Worm (Caenorhabditis elegans) whole organism, early embryonic: ENCODE measurements around the gene xbx-3.
"Not testable (repeated sequence)": the region's sequence is repeated elsewhere in the genome, so short reads cannot be mapped to it uniquely, and the experiment has no call there.

Source experiments
- B0310.2 ChIP-seq: sonication (generic microtip); optimal IDR thresholded peaks from 2 replicates; lab custom pipeline; 2016; ENCODE audit warnings: mild to moderate bottlenecking, missing genetic modification characterization, missing compliant biosample characterization
- F13C5.2 ChIP-seq: sonication (generic microtip); optimal IDR thresholded peaks from 2 replicates; lab custom pipeline; 2017; ENCODE audit warnings: mild to moderate bottlenecking, missing genetic modification characterization, inconsistent platforms, missing compliant biosample characterization
- aly-1 ChIP-seq: sonication (generic microtip); optimal IDR thresholded peaks from 2 replicates; lab custom pipeline; 2016; ENCODE audit warnings: missing genetic modification characterization, missing compliant biosample characterization
- ama-1 ChIP-seq: fragments of 150-350 bp; optimal IDR thresholded peaks from 2 replicates; lab custom pipeline; 2014
- ceh-13 ChIP-seq: fragments of 200-800 bp; sonication (Bioruptor generic); optimal IDR thresholded peaks from 2 replicates; lab custom pipeline; 2018; ENCODE audit warnings: mild to moderate bottlenecking, missing genetic modification characterization, missing compliant biosample characterization
- ceh-36 ChIP-seq: sonication (generic microtip); optimal IDR thresholded peaks from 2 replicates; lab custom pipeline; 2016; ENCODE audit warnings: missing genetic modification characterization, inconsistent platforms, missing compliant biosample characterization
- ets-7 ChIP-seq: sonication (generic microtip); optimal IDR thresholded peaks from 2 replicates; lab custom pipeline; 2016; ENCODE audit warnings: missing genotype, missing genetic modification characterization, missing compliant biosample characterization
- flt-1 ChIP-seq: fragments of 200-800 bp; sonication (Bioruptor generic); IDR thresholded peaks from 2 replicates; pipeline ENCODE4 v1.3.6; 2022; ENCODE audit warnings: missing genetic modification characterization, missing compliant biosample characterization
- hmbx-1 ChIP-seq: sonication (generic microtip); optimal IDR thresholded peaks from 2 replicates; lab custom pipeline; 2016; ENCODE audit warnings: mild to moderate bottlenecking, missing genetic modification characterization, missing compliant biosample characterization
- hmg-4 ChIP-seq: fragments of 200-800 bp; sonication (Bioruptor generic); optimal IDR thresholded peaks from 2 replicates; lab custom pipeline; 2018; ENCODE audit warnings: mild to moderate bottlenecking, missing genetic modification characterization, missing compliant biosample characterization
- hnd-1 ChIP-seq: sonication (generic microtip); optimal IDR thresholded peaks from 2 replicates; lab custom pipeline; 2016; ENCODE audit warnings: missing genetic modification characterization, missing compliant biosample characterization
- pes-1 ChIP-seq: fragments of 200-800 bp; sonication (Bioruptor generic); IDR thresholded peaks from 2 replicates; pipeline ENCODE4 v1.3.6; 2022; ENCODE audit warnings: missing genetic modification reagents, missing genetic modification characterization, missing compliant biosample characterization
- scrt-1 ChIP-seq: fragments of 200-800 bp; sonication (Bioruptor generic); IDR thresholded peaks from 2 replicates; pipeline ENCODE4 v1.3.6; 2022; ENCODE audit warnings: missing genetic modification characterization, missing compliant biosample characterization
- sea-1 ChIP-seq: fragments of 200-800 bp; sonication (Bioruptor generic); conservative IDR thresholded peaks from 2 replicates; pipeline ENCODE4 v1.3.6; 2022; ENCODE audit warnings: missing genetic modification characterization, missing compliant biosample characterization
- tbx-11 ChIP-seq: fragments of 200-800 bp; sonication (Bioruptor generic); IDR thresholded peaks from 2 replicates; pipeline ENCODE4 v1.3.6; 2022; ENCODE audit warnings: missing genetic modification characterization, missing compliant biosample characterization
- tbx-37 ChIP-seq: fragments of 200-800 bp; sonication (Bioruptor generic); conservative IDR thresholded peaks from 2 replicates; pipeline ENCODE4 v1.3.6; 2022; ENCODE audit warnings: missing genetic modification reagents, missing genetic modification characterization, missing compliant biosample characterization
- tra-4 ChIP-seq: sonication (generic microtip); optimal IDR thresholded peaks from 2 replicates; lab custom pipeline; 2017; ENCODE audit warnings: missing genetic modification characterization, missing compliant biosample characterization

The xbx-3 gene

DNA sequence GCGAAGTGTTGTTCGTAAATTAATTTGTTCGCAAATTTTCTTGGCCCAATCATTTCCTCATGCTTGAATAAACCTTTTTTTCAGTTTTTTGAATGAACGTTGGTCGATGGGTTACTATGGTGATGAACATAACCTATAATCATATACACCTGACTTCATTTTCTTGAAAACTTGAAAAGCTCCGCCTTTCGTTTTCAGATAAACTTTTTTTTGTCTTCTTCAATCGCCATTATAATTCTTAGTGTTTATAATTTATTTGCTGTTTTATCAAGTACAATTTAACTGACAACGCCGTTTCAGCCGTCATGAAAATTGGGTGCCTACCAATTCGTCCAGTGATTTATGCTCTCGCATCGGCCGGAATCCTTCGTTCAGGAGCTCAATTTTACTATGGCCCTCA lies 1.4 kb downstream of the xbx-3 start, which contains the start of gene M04D8.7:
M04D8.7 (plus strand) TSS at position 301 of the 400 bp plus-strand sequence.
- TF ChIP-seq flt-1 (GFP tag; lab: Robert Waterston, UW) (no peak), hnd-1 (tag; lab: Kevin White, UChicago) (no peak), ceh-36 (no peak), ets-7 (no peak), tbx-37 (no peak), hmbx-1 (tag; lab: Kevin White, UChicago) (no peak), scrt-1 (GFP tag; lab: Robert Waterston, UW) (no peak), hmg-4 (no peak), pes-1 (GFP tag; lab: Robert Waterston, UW) (no peak), ama-1 (lab: Kevin White, UChicago) (no peak), ceh-13 (GFP tag; lab: Kevin White, UChicago) (no peak), aly-1 (no peak), F13C5.2 (tag; lab: Kevin White, UChicago) (no peak), B0310.2 (tag; lab: Kevin White, UChicago) (no peak), tbx-11 (no peak), sea-1 (GFP tag; lab: Robert Waterston, UW) (no peak), tra-4 (no peak)

DNA sequence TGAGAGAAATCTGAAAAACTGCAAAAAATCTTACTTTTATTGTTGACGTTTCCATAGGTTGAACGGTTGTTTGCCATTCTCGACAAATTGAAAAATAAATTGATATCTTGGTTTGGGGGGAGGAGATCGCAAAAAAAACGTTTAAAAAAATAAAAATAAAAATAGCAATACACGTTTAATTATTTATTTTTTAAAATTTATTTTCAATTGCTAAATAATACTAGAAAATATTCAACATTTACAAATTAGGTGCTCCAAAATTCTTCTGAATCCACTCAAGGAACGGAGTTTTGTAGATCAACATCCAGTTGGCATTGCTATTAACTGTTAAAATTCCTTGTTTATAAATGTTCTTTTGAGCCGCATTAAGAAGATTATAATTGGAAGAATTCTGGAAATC lies 4.3 kb downstream of the xbx-3 start, which contains the start of gene T16G12.7:
T16G12.7 (minus strand) TSS at position 101 of the 400 bp plus-strand sequence.
- TF ChIP-seq hmg-4 (no peak), F13C5.2 (tag; lab: Kevin White, UChicago) (no peak), tbx-11 (no peak), scrt-1 (GFP tag; lab: Robert Waterston, UW) (no peak), ama-1 (lab: Kevin White, UChicago) (no peak), B0310.2 (tag; lab: Kevin White, UChicago) (no peak), pes-1 (GFP tag; lab: Robert Waterston, UW) (no peak), aly-1 (no peak), hnd-1 (tag; lab: Kevin White, UChicago) (no peak), ceh-13 (GFP tag; lab: Kevin White, UChicago) (no peak), hmbx-1 (tag; lab: Kevin White, UChicago) (no peak), flt-1 (GFP tag; lab: Robert Waterston, UW) (no peak), tbx-37 (no peak)

DNA sequence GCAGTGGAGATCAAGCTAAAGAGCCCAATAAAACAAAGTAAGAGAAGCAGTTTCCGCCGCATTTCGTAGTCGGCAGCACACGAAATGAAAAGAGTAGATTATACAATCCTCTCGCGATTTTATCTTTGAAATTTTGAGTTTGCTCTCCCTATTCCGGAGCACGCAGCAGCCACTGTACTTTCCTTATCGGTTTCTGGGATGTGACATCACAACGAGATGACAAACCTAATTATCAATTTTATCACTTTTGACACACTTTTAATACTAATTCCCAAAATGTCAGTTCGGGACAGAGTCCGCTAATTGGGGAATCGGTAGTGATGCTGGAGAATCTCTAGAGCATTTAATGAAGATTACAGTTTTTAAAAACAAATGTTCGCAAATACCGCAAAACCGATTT lies 13.9 kb downstream of the xbx-3 start, which contains the start of gene T16G12.1:
T16G12.1 (minus strand) TSS at position 176 of the 400 bp plus-strand sequence.
- TF ChIP-seq ets-7 (no peak), hmbx-1 (tag; lab: Kevin White, UChicago) (no peak), hmg-4 (no peak)

DNA sequence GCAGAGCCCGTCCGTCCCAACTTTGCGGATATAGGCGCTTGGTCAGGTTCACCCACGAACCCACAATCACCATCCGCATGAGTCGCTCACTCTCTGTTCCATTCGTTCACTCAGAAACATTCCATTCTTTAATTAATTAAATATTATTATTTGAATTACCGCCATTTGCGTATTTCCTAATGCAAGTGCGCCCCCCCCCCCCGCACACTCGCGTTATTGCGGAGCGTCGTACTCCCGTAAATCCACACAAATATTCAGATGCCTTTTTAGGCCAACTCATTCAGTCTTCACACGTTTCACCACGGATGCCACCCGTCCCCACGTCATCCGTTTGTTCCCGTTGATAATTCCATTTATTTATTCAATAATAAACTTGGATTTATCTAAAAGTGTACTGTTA lies 14.6 kb downstream of the xbx-3 start, which contains the start of gene T16G12.3:
T16G12.3 (plus strand) TSS at position 301 of the 400 bp plus-strand sequence.
- not testable (repeated sequence) for TF ChIP-seq ets-7; hmbx-1 (tag; lab: Kevin White, UChicago); tra-4

DNA sequence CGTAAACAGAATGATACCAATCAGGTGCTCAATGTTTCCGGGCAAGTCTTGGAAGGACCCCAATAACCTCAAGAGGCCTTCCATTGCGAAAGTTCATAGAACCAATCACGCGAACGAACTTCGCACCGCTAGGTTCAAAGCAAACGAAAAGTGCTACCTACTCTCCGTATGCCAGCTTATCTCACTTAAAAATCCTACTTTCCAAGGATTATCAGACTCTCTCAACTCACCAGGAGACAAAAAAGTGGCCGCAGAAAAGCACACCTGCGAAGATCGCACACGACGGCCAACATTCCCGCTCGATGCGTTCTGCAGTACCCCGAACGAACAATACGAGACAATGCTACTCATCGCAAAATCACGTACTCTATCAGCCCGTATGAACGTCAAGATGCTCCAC lies 17.6 kb downstream of the xbx-3 start, which contains the start of gene T16G12.12:
T16G12.12 (plus strand) TSS at position 301 of the 400 bp plus-strand sequence.
- not testable (repeated sequence) for TF ChIP-seq hmg-4; tra-4; ama-1 (lab: Kevin White, UChicago)

DNA sequence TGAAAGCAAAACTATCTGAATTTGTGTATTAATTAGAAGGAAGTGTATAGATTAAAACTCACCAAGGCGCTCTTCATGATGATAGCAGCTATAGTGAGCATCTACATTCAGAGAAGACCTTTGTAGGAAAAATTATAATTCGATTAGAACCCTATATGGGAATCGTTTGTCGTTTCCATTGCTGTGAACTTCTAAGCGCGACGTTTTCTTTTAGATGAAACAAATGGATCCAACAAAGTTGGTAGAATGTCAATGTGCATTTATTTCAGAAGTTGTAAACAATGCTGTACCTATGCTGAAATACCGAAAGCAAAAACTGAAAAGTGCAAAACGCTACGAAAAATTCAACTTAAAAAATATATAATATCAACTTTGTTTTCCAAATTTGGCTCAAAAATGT lies 20.3 kb downstream of the xbx-3 start, which contains the start of gene T16G12.10:
T16G12.10 (minus strand) TSS at position 101 of the 400 bp plus-strand sequence.
- TF ChIP-seq tbx-11 = no peak
- no peak for TF ChIP-seq ets-7
- no peak for TF ChIP-seq hmg-4
- no peak for TF ChIP-seq scrt-1 (GFP tag; lab: Robert Waterston, UW)
- no peak for TF ChIP-seq sea-1 (GFP tag; lab: Robert Waterston, UW)
- TF ChIP-seq B0310.2 (tag; lab: Kevin White, UChicago) = no peak
- no peak for TF ChIP-seq hnd-1 (tag; lab: Kevin White, UChicago)
- TF ChIP-seq ama-1 (lab: Kevin White, UChicago) = no peak

DNA sequence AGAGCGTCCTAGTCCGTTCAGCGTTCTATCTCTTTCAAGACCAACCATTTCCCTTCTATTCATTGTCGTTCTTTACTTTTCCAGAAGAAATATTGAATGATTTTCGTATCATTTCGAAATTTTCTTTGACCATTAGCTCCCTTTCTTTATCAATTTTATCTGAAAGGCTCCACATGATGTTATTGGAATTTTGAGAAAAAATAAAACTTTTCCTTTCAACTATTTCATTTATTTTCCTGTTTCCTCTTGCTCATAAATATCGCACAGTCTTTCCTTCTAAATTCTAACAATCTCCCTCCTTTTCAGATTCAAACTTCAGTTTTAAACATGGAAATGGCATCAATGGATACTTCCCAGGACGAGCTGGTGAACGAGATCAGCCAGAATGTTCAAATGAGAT lies 21.8 kb downstream of the xbx-3 start, which contains the start of gene T16G12.4:
T16G12.4 (plus strand) TSS at position 301 of the 400 bp plus-strand sequence.
- TF ChIP-seq hnd-1 (tag; lab: Kevin White, UChicago) (no peak), aly-1 (no peak), ceh-13 (GFP tag; lab: Kevin White, UChicago) (no peak), sea-1 (GFP tag; lab: Robert Waterston, UW) (no peak), pes-1 (GFP tag; lab: Robert Waterston, UW) (no peak), ets-7 (no peak)

DNA sequence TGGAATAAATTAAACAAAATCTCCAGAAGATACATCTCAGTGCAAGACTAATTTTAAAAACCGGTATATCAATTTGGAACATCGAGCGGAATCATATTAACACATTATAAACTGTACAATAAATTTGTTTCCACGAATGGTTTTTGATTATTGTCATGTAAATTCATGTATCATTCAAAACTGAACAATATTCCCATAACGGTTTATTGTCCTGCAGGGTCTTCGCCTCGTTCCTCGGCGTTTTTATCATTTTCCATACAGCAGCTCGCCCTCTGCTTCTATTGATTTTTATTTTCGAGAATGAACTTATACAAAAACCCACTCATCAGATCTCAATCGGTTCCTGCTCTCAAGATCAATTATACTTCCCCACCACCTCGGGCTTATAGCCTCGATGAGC lies 23.3 kb downstream of the xbx-3 start, which contains the start of gene T16G12.8:
T16G12.8 (plus strand) TSS at position 301 of the 400 bp plus-strand sequence.
- TF ChIP-seq aly-1 (no peak), tra-4 (no peak), pes-1 (GFP tag; lab: Robert Waterston, UW) (no peak), hmbx-1 (tag; lab: Kevin White, UChicago) (no peak)

DNA sequence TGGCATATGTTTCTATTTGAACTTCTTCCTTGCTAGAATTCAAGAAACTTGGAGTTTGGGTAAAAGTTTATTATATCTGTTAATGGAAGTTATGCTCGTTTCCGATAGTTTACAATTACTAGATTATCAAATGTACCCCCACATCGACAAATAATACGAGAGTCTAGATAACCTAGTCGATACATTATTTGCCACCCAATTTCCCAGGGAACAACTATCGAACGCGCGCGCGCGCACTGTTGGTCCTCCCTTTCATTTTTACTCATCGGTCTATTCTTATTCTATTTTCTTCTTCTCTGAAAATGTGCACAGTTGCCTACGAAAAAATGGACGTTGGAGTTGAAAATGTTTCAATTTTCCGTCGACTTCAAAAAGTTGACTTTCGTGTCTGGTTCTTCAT lies 24.8 kb downstream of the xbx-3 start, which contains the start of gene T16G12.13:
T16G12.13 (plus strand) TSS at position 293 of the 400 bp plus-strand sequence.
- TF ChIP-seq hnd-1 (tag; lab: Kevin White, UChicago) = no peak
- no peak for TF ChIP-seq aly-1
- no peak for TF ChIP-seq tbx-11
- TF ChIP-seq ceh-13 (GFP tag; lab: Kevin White, UChicago) = no peak
- no peak for TF ChIP-seq hmbx-1 (tag; lab: Kevin White, UChicago)
- TF ChIP-seq ceh-36 = no peak
